Fruit fly (Drosophila melanogaster) whole organism: ENCODE data around the gene CG34174.

Source experiments
- CG8478 ChIP-seq: fragments of >200 bp; optimal IDR thresholded peaks from 2 replicates; lab custom pipeline; 2018; ENCODE audit warnings: inconsistent platforms
- usp ChIP-seq: fragments of >200 bp; optimal IDR thresholded peaks from 2 replicates; lab custom pipeline; 2017; ENCODE audit warnings: missing biosample characterization, missing genetic modification characterization, mixed read lengths

- TF ChIP-seq CG8478 (lab: Kevin White, UChicago) (peak; percentile 33), usp (GFP tag; lab: Kevin White, UChicago) (no peak)
Measured at dm6 chr2L:2196590-2197474, 17.2 kb upstream of the CG34174 start.
